Fruit fly (Drosophila melanogaster): ENCODE results near the gene MFS10.

- no peak for TF ChIP-seq psq (optimal IDR thresholded peaks at IDR 0.05)
- TF ChIP-seq usp (GFP tag; optimal IDR thresholded peaks at IDR 0.05), result no peak
- no peak for TF ChIP-seq pan (optimal IDR thresholded peaks at IDR 0.05)
- TF ChIP-seq CG8478 (optimal IDR thresholded peaks at IDR 0.05), result no peak
Observed at dm6 chrX:13099919-13100318, 28.9 kb upstream of the MFS10 start.
